Worm (Caenorhabditis elegans): ENCODE measurements around the gene F20D6.9.

The F20D6.9 gene

ce11 chrV:8195889-8196418, 18.7 kb upstream of the F20D6.9 start, which contains the start of gene F20D6.10:
Gene F20D6.10, minus strand, starts transcription at chrV:8195939.
- peak; percentile 19 for TF ChIP-seq unc-130 (tag; optimal IDR thresholded peaks at IDR 0.05)
- TF ChIP-seq efl-1 (optimal IDR thresholded peaks at IDR 0.05), result peak in 1 of 2 experiments; percentile 5
- TF ChIP-seq efl-1 (GFP tag; optimal IDR thresholded peaks at IDR 0.05 in 1 of 2), result peak in 1 of 2 experiments; percentile 20
- peak; percentile 71 for TF ChIP-seq nhr-71 (tag; optimal IDR thresholded peaks at IDR 0.05)
- peak; percentile 30 to 44 for TF ChIP-seq lsy-2 (tag; optimal IDR thresholded peaks at IDR 0.05)
- TF ChIP-seq rnt-1 (tag; optimal IDR thresholded peaks at IDR 0.05), result peak; percentile 78
- peak; percentile 12 for TF ChIP-seq nhr-20 (tag; optimal IDR thresholded peaks at IDR 0.05)
- TF ChIP-seq ztf-4 (tag; optimal IDR thresholded peaks at IDR 0.05), result no peak
- TF ChIP-seq snu-23 (GFP tag; optimal IDR thresholded peaks at IDR 0.05), result peak; percentile 22
- TF ChIP-seq unc-30 (tag; optimal IDR thresholded peaks at IDR 0.05), result no peak
- peak; percentile 59 for TF ChIP-seq lin-14 (GFP tag; optimal IDR thresholded peaks at IDR 0.05)

ce11 chrV:8190430-8190829, 13.2 kb upstream of the F20D6.9 start, which contains the start of gene F20D6.1:
Gene F20D6.1, plus strand, starts transcription at chrV:8190730.
- TF ChIP-seq nhr-11 (tag; optimal IDR thresholded peaks at IDR 0.05) (no peak), dpl-1 (GFP tag; optimal IDR thresholded peaks at IDR 0.05) (no peak), dsc-1 (tag; optimal IDR thresholded peaks at IDR 0.05) (no peak)

- TF ChIP-seq ceh-8 (GFP tag; optimal IDR thresholded peaks at IDR 0.05) (no peak), pqm-1 (tag; optimal IDR thresholded peaks at IDR 0.05) (no peak), C04F5.9 (tag; optimal IDR thresholded peaks at IDR 0.05) (no peak), fkh-4 (tag; optimal IDR thresholded peaks at IDR 0.05; ENCODE audit: borderline replicate concordance) (no peak)
Measured at ce11 chrV:8190016-8190415, 12.8 kb upstream of the F20D6.9 start, which contains the start of gene F20D6.12. Gene F20D6.12, minus strand, starts transcription at chrV:8190116.

- no peak for TF ChIP-seq zag-1 (tag; optimal IDR thresholded peaks at IDR 0.05)
- TF ChIP-seq nhr-84 (tag; optimal IDR thresholded peaks at IDR 0.05), result no peak
- no peak for TF ChIP-seq dsc-1 (tag; optimal IDR thresholded peaks at IDR 0.05)
- TF ChIP-seq unc-86 (tag; optimal IDR thresholded peaks at IDR 0.05), result no peak
- no peak for TF ChIP-seq unc-98 (GFP tag; IDR thresholded peaks at IDR 0.05)
- no peak for TF ChIP-seq ces-1 (GFP tag; optimal IDR thresholded peaks at IDR 0.05)
- no peak for TF ChIP-seq dpl-1 (GFP tag; optimal IDR thresholded peaks at IDR 0.05)
- no peak for TF ChIP-seq lin-13 (GFP tag; optimal IDR thresholded peaks at IDR 0.05)
- no peak for TF ChIP-seq mef-2 (tag; optimal IDR thresholded peaks at IDR 0.05)
- no peak for TF ChIP-seq aly-2 (tag; optimal IDR thresholded peaks at IDR 0.05)
- no peak for TF ChIP-seq C04F5.9 (tag; optimal IDR thresholded peaks at IDR 0.05)
- no peak for TF ChIP-seq aha-1 (tag; optimal IDR thresholded peaks at IDR 0.05)
Measured at ce11 chrV:8188421-8188820, 11.2 kb upstream of the F20D6.9 start, which contains the start of gene F20D6.15. Gene F20D6.15, minus strand, starts transcription at chrV:8188467.

DNA sequence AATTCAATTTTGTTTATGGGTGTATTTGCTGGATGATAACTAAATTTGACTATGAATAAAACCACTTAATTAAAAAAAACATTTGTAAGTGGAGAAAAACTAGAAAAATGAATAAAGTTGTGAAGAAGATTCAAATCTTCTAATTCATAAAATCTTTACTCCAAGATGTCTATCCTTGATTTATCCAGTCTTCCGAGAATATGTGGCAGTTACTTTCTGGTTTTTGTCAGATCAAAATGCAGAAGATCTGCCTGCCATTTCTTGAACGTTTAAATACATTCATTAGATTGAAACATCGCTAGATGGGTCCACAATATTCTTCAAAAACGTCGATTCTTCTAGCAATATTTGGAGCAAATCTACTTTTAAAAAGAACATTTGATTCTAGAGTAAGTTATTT, 8.5 kb upstream of the F20D6.9 start, which contains the start of gene F20D6.2:
F20D6.2 (plus strand) TSS at position 301 of the 400 bp plus-strand sequence.
- no peak for TF ChIP-seq pax-3 (tag; optimal IDR thresholded peaks at IDR 0.05)
- TF ChIP-seq lir-3 (tag; optimal IDR thresholded peaks at IDR 0.05; ENCODE audit: poor library complexity), result no peak
- TF ChIP-seq aha-1 (tag; optimal IDR thresholded peaks at IDR 0.05), result no peak
- no peak for TF ChIP-seq efl-3 (GFP tag; optimal IDR thresholded peaks at IDR 0.05)
- no peak for TF ChIP-seq fkh-10 (GFP tag; optimal IDR thresholded peaks at IDR 0.05)
- TF ChIP-seq F16B12.6 (tag; optimal IDR thresholded peaks at IDR 0.05), result no peak
- no peak for TF ChIP-seq nhr-77 (tag; optimal IDR thresholded peaks at IDR 0.05)
- no peak for TF ChIP-seq lin-39 (tag; optimal IDR thresholded peaks at IDR 0.05)
- TF ChIP-seq hlh-4 (tag; optimal IDR thresholded peaks at IDR 0.05), result no peak
- no peak for TF ChIP-seq vab-15 (tag; optimal IDR thresholded peaks at IDR 0.05)
- TF ChIP-seq dpl-1 (GFP tag; optimal IDR thresholded peaks at IDR 0.05), result no peak
- no peak for TF ChIP-seq sup-37 (GFP tag; optimal IDR thresholded peaks at IDR 0.05)
